Worm (Caenorhabditis elegans) whole organism, late embryonic: Measurements from ENCODE around the gene K12H6.5.
A peak's percentile ranks its signal among the peaks of the same experiment; 100 is the strongest.

Experiments
- K02D7.2 ChIP-seq: sonication (generic microtip); optimal IDR thresholded peaks from 2 replicates; lab custom pipeline; 2017; ENCODE audit warnings: mild to moderate bottlenecking, missing genetic modification characterization, missing compliant biosample characterization
- Y22D7AL.16 ChIP-seq: sonication (generic microtip); optimal IDR thresholded peaks from 2 replicates; lab custom pipeline; 2016; ENCODE audit warnings: missing genetic modification characterization, missing compliant biosample characterization
- ceh-19 ChIP-seq: fragments of 200-800 bp; sonication (Bioruptor generic); optimal IDR thresholded peaks from 2 replicates; lab custom pipeline; 2018; ENCODE audit warnings: mild to moderate bottlenecking, missing genetic modification characterization, missing compliant biosample characterization
- ceh-22 ChIP-seq: sonication (generic microtip); optimal IDR thresholded peaks from 2 replicates; lab custom pipeline; 2017; ENCODE audit warnings: missing biosample characterization, missing genetic modification characterization
- ceh-24 ChIP-seq: sonication (generic microtip); optimal IDR thresholded peaks from 2 replicates; lab custom pipeline; 2016; ENCODE audit warnings: mild to moderate bottlenecking, missing genetic modification characterization, missing compliant biosample characterization
- ceh-30 ChIP-seq: fragments of 150-350 bp; optimal IDR thresholded peaks from 2 replicates; lab custom pipeline; 2014; ENCODE audit warnings: missing biosample characterization, missing genetic modification characterization
- ceh-31 ChIP-seq: sonication (generic microtip); optimal IDR thresholded peaks from 2 replicates; lab custom pipeline; 2016; ENCODE audit warnings: missing genetic modification characterization, missing compliant biosample characterization
- ceh-45 ChIP-seq: fragments of 200-800 bp; sonication (Bioruptor generic); IDR thresholded peaks from 2 replicates; pipeline ENCODE4 v1.3.6; 2022; ENCODE audit warnings: missing genetic modification reagents, missing genetic modification characterization, missing compliant biosample characterization
- ceh-48 ChIP-seq: sonication (generic microtip); optimal IDR thresholded peaks from 2 replicates; lab custom pipeline; 2016; ENCODE audit warnings: missing genetic modification characterization, inconsistent platforms, missing compliant biosample characterization
- che-1 ChIP-seq: sonication (generic microtip); optimal IDR thresholded peaks from 2 replicates; lab custom pipeline; 2016; ENCODE audit warnings: mild to moderate bottlenecking, missing genetic modification characterization, missing compliant biosample characterization
- dmd-4 ChIP-seq: sonication (generic microtip); optimal IDR thresholded peaks from 2 replicates; lab custom pipeline; 2016; ENCODE audit warnings: borderline replicate concordance, missing genetic modification characterization, missing compliant biosample characterization
- dve-1 ChIP-seq: sonication (generic microtip); optimal IDR thresholded peaks from 2 replicates; lab custom pipeline; 2017; ENCODE audit warnings: antibody characterized with exemption, mild to moderate bottlenecking, missing genetic modification characterization, missing compliant biosample characterization
- elt-2 ChIP-seq: sonication (generic microtip); optimal IDR thresholded peaks from 2 replicates; lab custom pipeline; 2016; ENCODE audit warnings: missing genetic modification reagents, missing genetic modification characterization, missing compliant biosample characterization
- fkh-6 ChIP-seq: sonication (generic microtip); optimal IDR thresholded peaks from 2 replicates; lab custom pipeline; 2016; ENCODE audit warnings: missing genetic modification characterization, missing compliant biosample characterization
- gmeb-2 ChIP-seq: sonication (generic microtip); optimal IDR thresholded peaks from 2 replicates; lab custom pipeline; 2016; ENCODE audit warnings: missing genetic modification characterization, inconsistent platforms, missing compliant biosample characterization
- hlh-13 ChIP-seq: fragments of 200-800 bp; sonication (Bioruptor generic); optimal IDR thresholded peaks from 2 replicates; lab custom pipeline; 2018; ENCODE audit warnings: mild to moderate bottlenecking, missing genetic modification characterization, missing compliant biosample characterization
- hlh-6 ChIP-seq: sonication (generic microtip); optimal IDR thresholded peaks from 2 replicates; lab custom pipeline; 2016; ENCODE audit warnings: missing genotype, missing genetic modification characterization, missing compliant biosample characterization
- lin-11 ChIP-seq: fragments of 200-800 bp; sonication (Bioruptor generic); optimal IDR thresholded peaks from 2 replicates; lab custom pipeline; 2018; ENCODE audit warnings: mild to moderate bottlenecking, missing genetic modification characterization, missing compliant biosample characterization
- madf-2 ChIP-seq: sonication (generic microtip); optimal IDR thresholded peaks from 2 replicates; lab custom pipeline; 2017; ENCODE audit warnings: missing genetic modification characterization, missing compliant biosample characterization
- mec-3 ChIP-seq: sonication (generic microtip); optimal IDR thresholded peaks from 2 replicates; lab custom pipeline; 2016; ENCODE audit warnings: borderline replicate concordance, missing genetic modification characterization, missing compliant biosample characterization
- npax-4 ChIP-seq: sonication (generic microtip); optimal IDR thresholded peaks from 2 replicates; lab custom pipeline; 2016; ENCODE audit warnings: missing genetic modification characterization, missing compliant biosample characterization
- pag-3 ChIP-seq: sonication (generic microtip); optimal IDR thresholded peaks from 2 replicates; lab custom pipeline; 2016; ENCODE audit warnings: missing compliant biosample characterization, missing genetic modification characterization, borderline replicate concordance
- pha-4 ChIP-seq: fragments of 150-350 bp; optimal IDR thresholded peaks from 2 replicates; lab custom pipeline; 2018; ENCODE audit warnings: missing biosample characterization, missing genetic modification reagents, missing genetic modification characterization
- pros-1 ChIP-seq: fragments of 150-350 bp; optimal IDR thresholded peaks from 2 replicates; lab custom pipeline; 2014; ENCODE audit warnings: missing biosample characterization, missing genetic modification reagents, missing genetic modification characterization
- rnt-1 ChIP-seq: sonication (generic microtip); optimal IDR thresholded peaks from 2 replicates; lab custom pipeline; 2016; ENCODE audit warnings: missing genetic modification characterization, missing compliant biosample characterization
- sox-2 ChIP-seq: fragments of 200-800 bp; sonication (Bioruptor generic); IDR thresholded peaks from 2 replicates; pipeline ENCODE4 v1.3.6; 2022; ENCODE audit warnings: missing genetic modification reagents, missing genetic modification characterization, missing compliant biosample characterization
- sox-4 ChIP-seq: sonication (generic microtip); optimal IDR thresholded peaks from 2 replicates; lab custom pipeline; 2017; ENCODE audit warnings: mild to moderate bottlenecking, missing genetic modification characterization, inconsistent platforms, missing compliant biosample characterization
- tbx-2 ChIP-seq: sonication (generic microtip); optimal IDR thresholded peaks from 2 replicates; lab custom pipeline; 2016; ENCODE audit warnings: missing genetic modification characterization, missing compliant biosample characterization
- unc-3 ChIP-seq, 2 experiments: fragments of 200-800 bp in 1 of 2; sonication (Bioruptor generic) in 1 of 2; sonication (generic microtip) in 1 of 2; conservative IDR thresholded peaks in 1 of 2; optimal IDR thresholded peaks in 1 of 2; 2 replicates each; pipeline versions ENCODE4 v1.3.6 to Lab custom; 2016 to 2022; ENCODE audit warnings: missing compliant biosample characterization in 2 of 2, missing genetic modification characterization in 2 of 2, missing genetic modification reagents in 1 of 2
- unc-55 ChIP-seq: sonication (generic microtip); optimal IDR thresholded peaks from 2 replicates; lab custom pipeline; 2017; ENCODE audit warnings: missing biosample characterization, missing genetic modification reagents, missing genetic modification characterization

The K12H6.5 gene

ce11 chrII:2859873-2860821 lies 34.2 kb upstream of the K12H6.5 start:
- TF ChIP-seq ceh-22 (tag; lab: Kevin White, UChicago) (no peak), Y22D7AL.16 (tag; lab: Kevin White, UChicago) (peak; percentile 6), npax-4 (tag; lab: Kevin White, UChicago) (no peak), che-1 (tag; lab: Kevin White, UChicago) (peak; percentile 11), elt-2 (tag; lab: Kevin White, UChicago) (peak; percentile 10)
- TF ChIP-seq, all 69 proteins: peak for 3

ce11 chrII:2859315-2859714 lies 33.3 kb upstream of the K12H6.5 start:
- TF ChIP-seq dmd-4 (tag; lab: Kevin White, UChicago) (no peak), dve-1 (tag; lab: Kevin White, UChicago) (peak; percentile 84), mec-3 (tag; lab: Kevin White, UChicago) (no peak), ceh-30 (tag; lab: Kevin White, UChicago) (no peak)
- TF ChIP-seq, all 69 proteins: peak for 1

ce11 chrII:2858851-2859250 lies 32.9 kb upstream of the K12H6.5 start:
- TF ChIP-seq elt-2 (tag; lab: Kevin White, UChicago) (peak; percentile 8), hlh-13 (GFP tag; lab: Kevin White, UChicago) (no peak)
- TF ChIP-seq, all 69 proteins: peak for 1

- TF ChIP-seq rnt-1 (tag; lab: Kevin White, UChicago), result peak; percentile 18
- TF ChIP-seq hlh-6 (tag; lab: Kevin White, UChicago), result no peak
Observed at ce11 chrII:2857559-2857958, 31.6 kb upstream of the K12H6.5 start.

- TF ChIP-seq pag-3 (no peak), tbx-2 (tag; lab: Kevin White, UChicago) (no peak), pha-4 (no peak)
Observed at ce11 chrII:2856114-2856513, 30.1 kb upstream of the K12H6.5 start.

- TF ChIP-seq pha-4, result no peak
- TF ChIP-seq ceh-31 (tag; lab: Kevin White, UChicago), result peak; percentile 41
- peak; percentile 11 for TF ChIP-seq hlh-6 (tag; lab: Kevin White, UChicago)
Observed at ce11 chrII:2854794-2855193, 28.8 kb upstream of the K12H6.5 start.

- no peak for TF ChIP-seq ceh-45 (GFP tag; lab: Robert Waterston, UW)
- no peak for TF ChIP-seq unc-55 (GFP tag; lab: Kevin White, UChicago)
- no peak for TF ChIP-seq K02D7.2 (tag; lab: Kevin White, UChicago)
- no peak for TF ChIP-seq pros-1 (tag; lab: Kevin White, UChicago)
- no peak for TF ChIP-seq sox-4
- TF ChIP-seq madf-2 (tag; lab: Kevin White, UChicago), result no peak
- no peak for TF ChIP-seq pag-3
- no peak for TF ChIP-seq fkh-6 (tag; lab: Kevin White, UChicago)
- no peak for TF ChIP-seq gmeb-2 (tag; lab: Kevin White, UChicago)
- TF ChIP-seq sox-2, result no peak
- no peak for TF ChIP-seq ceh-48 (tag; lab: Kevin White, UChicago)
- no peak for TF ChIP-seq ceh-19
- TF ChIP-seq unc-3 (GFP tag; conservative IDR thresholded peaks at IDR 0.05; lab: Robert Waterston, UW), result no peak
- TF ChIP-seq unc-3 (tag; optimal IDR thresholded peaks at IDR 0.05; lab: Kevin White, UChicago), result no peak
- TF ChIP-seq lin-11, result no peak
- TF ChIP-seq ceh-24 (tag; lab: Kevin White, UChicago), result no peak
Observed at ce11 chrII:2853767-2854166, 27.8 kb upstream of the K12H6.5 start.
